Worm (Caenorhabditis elegans) whole organism, young adult: ENCODE data around the gene klp-12.

Source experiments
- B0035.1 ChIP-seq: sonication (generic microtip); optimal IDR thresholded peaks from 2 replicates; lab custom pipeline; 2016; ENCODE audit warnings: missing genetic modification characterization, mild to moderate bottlenecking, missing compliant biosample characterization, missing genotype, missing genetic modification reagents
- F49E8.2 ChIP-seq: sonication (generic microtip); optimal IDR thresholded peaks from 3 replicates; lab custom pipeline; 2017; ENCODE audit warnings: missing genetic modification characterization, mild to moderate bottlenecking, missing compliant biosample characterization, antibody characterized with exemption, moderate library complexity; ENCODE audit not compliant: insufficient read depth
- Y56A3A.18 ChIP-seq: fragments of 200-800 bp; sonication (Bioruptor generic); IDR thresholded peaks from 2 replicates; pipeline ENCODE4 v1.3.6; 2022; ENCODE audit warnings: missing genetic modification reagents, missing genetic modification characterization, missing compliant biosample characterization
- ama-1 ChIP-seq, 3 experiments: fragments of 150-350 bp in 1 of 3; sonication (generic microtip) in 2 of 3; optimal IDR thresholded peaks; 2 replicates each; lab custom pipeline; 2014 to 2018; ENCODE audit warnings: missing biosample characterization in 2 of 3, missing genetic modification characterization in 2 of 3, missing genetic modification reagents in 2 of 3
- lir-1 ChIP-seq: fragments of 200-800 bp; sonication (Bioruptor generic); conservative IDR thresholded peaks from 2 replicates; pipeline ENCODE4 v1.3.6; 2022; ENCODE audit warnings: missing genetic modification reagents, missing genetic modification characterization, missing compliant biosample characterization

- TF ChIP-seq ama-1 (optimal IDR thresholded peaks at IDR 0.05; lab: Kevin White, UChicago) (no peak), ama-1 (GFP tag; optimal IDR thresholded peaks at IDR 0.05; lab: Kevin White, UChicago) (no peak), F49E8.2 (tag; lab: Kevin White, UChicago) (peak; percentile 7), lir-1 (GFP tag; lab: Robert Waterston, UW) (no peak), B0035.1 (no peak), Y56A3A.18 (GFP tag; lab: Robert Waterston, UW) (no peak)
These were observed 39.2 kb downstream of the klp-12 start, which contains the start of gene edg-1 for ce11 chrIV:11320500-11320899.
